Fruit fly (Drosophila melanogaster) whole organism, embryonic: ENCODE results near the gene Uba5.
A peak's percentile ranks its signal among the peaks of the same experiment; 100 is the strongest.

Source experiments
- Abd-B ChIP-seq: fragments of 200-800 bp; sonication (Bioruptor generic); optimal IDR thresholded peaks from 2 replicates; lab custom pipeline; 2018; ENCODE audit warnings: missing biosample characterization, mild to moderate bottlenecking, missing genetic modification characterization, moderate library complexity
- Antp ChIP-seq: fragments of 200-800 bp; sonication (Bioruptor generic); optimal IDR thresholded peaks from 3 replicates; lab custom pipeline; 2016; ENCODE audit warnings: missing biosample characterization, missing genetic modification characterization
- CG10147 ChIP-seq: fragments of 200-800 bp; sonication (Bioruptor generic); optimal IDR thresholded peaks from 2 replicates; lab custom pipeline; 2019; ENCODE audit warnings: missing biosample characterization, mild to moderate bottlenecking, missing genetic modification characterization, moderate library complexity
- CG10462 ChIP-seq: fragments of 200-800 bp; sonication (Bioruptor generic); optimal IDR thresholded peaks from 2 replicates; lab custom pipeline; 2016; ENCODE audit warnings: missing biosample characterization, missing genetic modification characterization
- CG11093 ChIP-seq: fragments of 200-800 bp; sonication (Bioruptor generic); IDR thresholded peaks from 3 replicates; pipeline ENCODE4 v1.3.6; 2022; ENCODE audit warnings: missing biosample characterization, missing genetic modification characterization
- CG11696 ChIP-seq: fragments of 200-800 bp; sonication (Bioruptor generic); IDR thresholded peaks from 2 replicates; pipeline ENCODE4 v1.3.6; 2022; ENCODE audit warnings: missing biosample characterization, missing genetic modification characterization
- CG12219 ChIP-seq: fragments of 200-800 bp; sonication (Bioruptor generic); optimal IDR thresholded peaks from 3 replicates; lab custom pipeline; 2018; ENCODE audit warnings: missing biosample characterization, mild to moderate bottlenecking, missing genetic modification characterization
- CG1233 ChIP-seq: fragments of 200-800 bp; sonication (Bioruptor generic); optimal IDR thresholded peaks from 4 replicates; lab custom pipeline; 2018; ENCODE audit warnings: missing biosample characterization, mild to moderate bottlenecking, missing genetic modification characterization
- CG14710 ChIP-seq: fragments of 200-800 bp; sonication (Bioruptor generic); optimal IDR thresholded peaks from 3 replicates; lab custom pipeline; 2019; ENCODE audit warnings: missing biosample characterization, mild to moderate bottlenecking, missing genetic modification characterization, moderate library complexity
- CG15011 ChIP-seq: fragments of 200-800 bp; sonication (Bioruptor generic); optimal IDR thresholded peaks from 3 replicates; lab custom pipeline; 2018; ENCODE audit warnings: missing biosample characterization, mild to moderate bottlenecking, missing genetic modification characterization
- CG15696 ChIP-seq: fragments of 200-800 bp; sonication (Bioruptor generic); optimal IDR thresholded peaks from 2 replicates; lab custom pipeline; 2019; ENCODE audit warnings: missing biosample characterization, mild to moderate bottlenecking, missing genetic modification characterization, moderate library complexity
- CG1603 ChIP-seq: fragments of 200-800 bp; sonication (Bioruptor generic); optimal IDR thresholded peaks from 2 replicates; lab custom pipeline; 2019; ENCODE audit warnings: missing biosample characterization, mild to moderate bottlenecking, missing genetic modification characterization, moderate library complexity
- CG1832 ChIP-seq: fragments of 200-800 bp; sonication (Bioruptor generic); optimal IDR thresholded peaks from 2 replicates; lab custom pipeline; 2017; ENCODE audit warnings: missing biosample characterization, mild to moderate bottlenecking, missing genetic modification characterization, inconsistent platforms
- CG2129 ChIP-seq: fragments of 200-800 bp; sonication (Bioruptor generic); IDR thresholded peaks from 2 replicates; pipeline ENCODE4 v1.3.6; 2022; ENCODE audit warnings: missing biosample characterization, missing genetic modification characterization; ENCODE audit not compliant: partially characterized antibody
- CG33557 ChIP-seq: fragments of 200-800 bp; sonication (Bioruptor generic); optimal IDR thresholded peaks from 2 replicates; lab custom pipeline; 2019; ENCODE audit warnings: missing biosample characterization, mild to moderate bottlenecking, missing genetic modification characterization, moderate library complexity
- CG7556 ChIP-seq: fragments of 200-800 bp; sonication (Bioruptor generic); optimal IDR thresholded peaks from 2 replicates; lab custom pipeline; 2017; ENCODE audit warnings: missing biosample characterization, mild to moderate bottlenecking, missing genetic modification characterization
- CG8359 ChIP-seq: fragments of 200-800 bp; sonication (Bioruptor generic); optimal IDR thresholded peaks from 2 replicates; lab custom pipeline; 2017; ENCODE audit warnings: missing biosample characterization, mild to moderate bottlenecking, missing genetic modification characterization, borderline replicate concordance
- CG8944 ChIP-seq: fragments of 200-800 bp; sonication (Bioruptor generic); optimal IDR thresholded peaks from 3 replicates; lab custom pipeline; 2016; ENCODE audit warnings: missing biosample characterization, missing genetic modification characterization
- D ChIP-seq, 2 experiments: fragments of 200-800 bp in 1 of 2; fragments of >200 bp in 1 of 2; sonication (Bioruptor generic) in 1 of 2; optimal IDR thresholded peaks; 2 replicates in 1 of 2; 3 replicates in 1 of 2; lab custom pipeline; 2017; ENCODE audit warnings: mild to moderate bottlenecking in 1 of 2, missing biosample characterization in 1 of 2, missing genetic modification characterization in 1 of 2, missing genetic modification reagents in 1 of 2
- E2f1 ChIP-seq: fragments of 200-800 bp; sonication (Bioruptor generic); IDR thresholded peaks from 2 replicates; pipeline ENCODE4 v1.3.6; 2022; ENCODE audit warnings: missing biosample characterization, missing genetic modification characterization
- HHEX ChIP-seq: fragments of 200-800 bp; sonication (Bioruptor generic); optimal IDR thresholded peaks from 3 replicates; lab custom pipeline; 2017; ENCODE audit warnings: missing biosample characterization, mild to moderate bottlenecking, missing genetic modification characterization, missing genetic modification reagents
- Hr51 ChIP-seq, 2 experiments: fragments of 200-800 bp; sonication (Bioruptor generic); optimal IDR thresholded peaks; 2 replicates in 1 of 2; 3 replicates in 1 of 2; lab custom pipeline; 2016 to 2018; ENCODE audit warnings: missing biosample characterization in 2 of 2, missing genetic modification characterization in 2 of 2, mild to moderate bottlenecking in 1 of 2, moderate library complexity in 1 of 2
- MESR4 ChIP-seq: fragments of 200-800 bp; sonication (Bioruptor generic); optimal IDR thresholded peaks from 2 replicates; lab custom pipeline; 2018; ENCODE audit warnings: missing biosample characterization, mild to moderate bottlenecking, missing genetic modification characterization, moderate library complexity
- Meics ChIP-seq: fragments of 200-800 bp; sonication (Bioruptor generic); optimal IDR thresholded peaks from 2 replicates; lab custom pipeline; 2017; ENCODE audit warnings: missing biosample characterization, mild to moderate bottlenecking, missing genetic modification characterization
- NC2α ChIP-seq: fragments of 200-800 bp; sonication (Bioruptor generic); optimal IDR thresholded peaks from 2 replicates; lab custom pipeline; 2016; ENCODE audit warnings: missing biosample characterization, missing genetic modification characterization
- TFAM ChIP-seq: fragments of 200-800 bp; sonication (Bioruptor generic); optimal IDR thresholded peaks from 2 replicates; lab custom pipeline; 2017; ENCODE audit warnings: missing biosample characterization, missing genetic modification characterization, inconsistent platforms
- al ChIP-seq: fragments of 200-800 bp; sonication (Bioruptor generic); IDR thresholded peaks from 2 replicates; pipeline ENCODE4 v1.3.6; 2022; ENCODE audit warnings: missing biosample characterization, missing genetic modification characterization
- btn ChIP-seq: fragments of 200-800 bp; sonication (Bioruptor generic); optimal IDR thresholded peaks from 2 replicates; lab custom pipeline; 2016; ENCODE audit warnings: missing biosample characterization, missing genetic modification characterization
- crc ChIP-seq: fragments of 200-800 bp; sonication (Bioruptor generic); optimal IDR thresholded peaks from 2 replicates; lab custom pipeline; 2016; ENCODE audit warnings: missing biosample characterization, missing genetic modification characterization
- dysf ChIP-seq: fragments of 200-800 bp; sonication (Bioruptor generic); IDR thresholded peaks from 3 replicates; pipeline ENCODE4 v1.3.6; 2022; ENCODE audit warnings: missing biosample characterization, missing genetic modification characterization
- fd3F ChIP-seq: fragments of 200-800 bp; sonication (Bioruptor generic); optimal IDR thresholded peaks from 2 replicates; lab custom pipeline; 2018; ENCODE audit warnings: missing biosample characterization, mild to moderate bottlenecking, missing genetic modification characterization, moderate library complexity
- fd96Cb ChIP-seq: fragments of 200-800 bp; sonication (Bioruptor generic); optimal IDR thresholded peaks from 2 replicates; lab custom pipeline; 2018; ENCODE audit warnings: missing biosample characterization, mild to moderate bottlenecking, missing genetic modification characterization, moderate library complexity
- gce ChIP-seq: fragments of 200-800 bp; sonication (Bioruptor generic); IDR thresholded peaks from 3 replicates; pipeline ENCODE4 v1.3.6; 2022; ENCODE audit warnings: missing biosample characterization, missing genetic modification characterization
- insv ChIP-seq, 2 experiments: fragments of 200-800 bp; sonication (Bioruptor generic); optimal IDR thresholded peaks; 3 replicates each; lab custom pipeline; 2016 to 2018; ENCODE audit warnings: missing biosample characterization in 2 of 2, missing genetic modification characterization in 2 of 2
- kni ChIP-seq: fragments of 200-800 bp; sonication (Bioruptor generic); optimal IDR thresholded peaks from 3 replicates; lab custom pipeline; 2017; ENCODE audit warnings: mild to moderate bottlenecking, missing biosample characterization, missing genetic modification reagents, missing genetic modification characterization
- knrl ChIP-seq: fragments of 200-800 bp; sonication (Bioruptor generic); IDR thresholded peaks from 3 replicates; pipeline ENCODE4 v1.3.6; 2022; ENCODE audit warnings: missing biosample characterization, missing genetic modification characterization; ENCODE audit not compliant: partially characterized antibody
- lilli ChIP-seq: fragments of 200-800 bp; sonication (Bioruptor generic); optimal IDR thresholded peaks from 3 replicates; lab custom pipeline; 2016; ENCODE audit warnings: missing biosample characterization, missing genetic modification characterization
- lmd ChIP-seq: fragments of 200-800 bp; sonication (Bioruptor generic); IDR thresholded peaks from 2 replicates; pipeline ENCODE4 v1.3.6; 2022; ENCODE audit warnings: missing biosample characterization, missing genetic modification characterization
- otp ChIP-seq: fragments of 200-800 bp; sonication (Bioruptor generic); IDR thresholded peaks from 3 replicates; pipeline ENCODE4, ENCODE4 v1.3.6; 2022; ENCODE audit warnings: missing biosample characterization, missing genetic modification characterization
- pan ChIP-seq, 4 experiments: fragments of >200 bp in 3 of 4; fragments of 200-800 bp in 1 of 4; sonication (Bioruptor generic) in 1 of 4; optimal IDR thresholded peaks in 3 of 4; IDR thresholded peaks in 1 of 4; 2 replicates each; pipeline versions ENCODE4 v1.3.6 to Lab custom; 2017 to 2022; ENCODE audit warnings: missing biosample characterization in 2 of 4, missing genetic modification characterization in 2 of 4, mixed read lengths in 1 of 4
- pum ChIP-seq: fragments of 200-800 bp; sonication (Bioruptor generic); optimal IDR thresholded peaks from 2 replicates; lab custom pipeline; 2016; ENCODE audit warnings: missing biosample characterization, missing genetic modification characterization
- scrt ChIP-seq: fragments of 200-800 bp; sonication (Bioruptor generic); optimal IDR thresholded peaks from 2 replicates; lab custom pipeline; 2018; ENCODE audit warnings: missing biosample characterization, mild to moderate bottlenecking, missing genetic modification characterization, moderate library complexity
- sqz ChIP-seq: fragments of 200-800 bp; sonication (Bioruptor generic); optimal IDR thresholded peaks from 3 replicates; lab custom pipeline; 2018; ENCODE audit warnings: missing biosample characterization, mild to moderate bottlenecking, missing genetic modification characterization
- ssp ChIP-seq: fragments of 200-800 bp; sonication (Bioruptor generic); IDR thresholded peaks from 2 replicates; pipeline ENCODE4 v1.3.6; 2022; ENCODE audit warnings: missing biosample characterization, missing genetic modification characterization
- tll ChIP-seq, 2 experiments: fragments of 200-800 bp in 1 of 2; fragments of >200 bp in 1 of 2; sonication (Bioruptor generic) in 1 of 2; optimal IDR thresholded peaks; 2 replicates each; lab custom pipeline; 2017 to 2019; ENCODE audit warnings: missing biosample characterization in 2 of 2, missing genetic modification characterization in 2 of 2, mild to moderate bottlenecking in 1 of 2, moderate library complexity in 1 of 2
- trem ChIP-seq: fragments of 200-800 bp; optimal IDR thresholded peaks from 3 replicates; lab custom pipeline; 2019; ENCODE audit warnings: missing biosample characterization, mild to moderate bottlenecking, missing genetic modification characterization, moderate library complexity
- wdn ChIP-seq: fragments of 200-800 bp; sonication (Bioruptor generic); IDR thresholded peaks from 2 replicates; pipeline ENCODE4 v1.3.6; 2022; ENCODE audit warnings: missing biosample characterization, missing genetic modification characterization

Gene Uba5

dm6 chrX:11452846-11453391, 30.4 kb upstream of the Uba5 start (continued):
- TF ChIP-seq NC2α (GFP tag; lab: Kevin White, UChicago) (peak; percentile 17), dysf (peak; percentile 85), btn (GFP tag; lab: Kevin White, UChicago) (peak; percentile 53), Hr51 (GFP tag; optimal IDR thresholded peaks at IDR 0.05; lab: Kevin White, UChicago) (peak; percentile 45 to 78), CG15011 (peak; percentile 13), E2f1 (GFP tag; lab: Robert Waterston, UW) (peak; percentile 89), insv (GFP tag; optimal IDR thresholded peaks at IDR 0.05; lab: Kevin White, UChicago) (peak in 1 of 2 experiments; percentile 87), scrt (peak; percentile 66), D (optimal IDR thresholded peaks at IDR 0.05; lab: Kevin White, UChicago) (no peak), D (GFP tag; optimal IDR thresholded peaks at IDR 0.05; lab: Kevin White, UChicago) (peak; percentile 61), CG2129 (GFP tag; lab: Robert Waterston, UW) (no peak), CG7556 (GFP tag; lab: Kevin White, UChicago) (peak; percentile 76), Meics (peak; percentile 64), gce (GFP tag; lab: Robert Waterston, UW) (peak; percentile 85), pum (GFP tag; lab: Kevin White, UChicago) (peak; percentile 81), CG10147 (GFP tag; lab: Kevin White, UChicago) (peak; percentile 56), kni (GFP tag; lab: Kevin White, UChicago) (no peak), sqz (GFP tag; lab: Kevin White, UChicago) (no peak), lmd (GFP tag; lab: Robert Waterston, UW) (peak; percentile 87), crc (GFP tag; lab: Kevin White, UChicago) (peak; percentile 50), wdn (GFP tag; lab: Robert Waterston, UW) (peak; percentile 81), CG1603 (tag; lab: Kevin White, UChicago) (peak; percentile 88), CG33557 (GFP tag; lab: Kevin White, UChicago) (no peak), pan (optimal IDR thresholded peaks at IDR 0.05; lab: Kevin White, UChicago) (no peak), pan (GFP tag; optimal IDR thresholded peaks at IDR 0.05 in 1 of 2, IDR thresholded peaks at IDR 0.05 in 1 of 2) (peak in 1 of 2 experiments; percentile 87), Antp (peak; percentile 83), fd3F (peak; percentile 47), CG11093 (peak; percentile 81), knrl (GFP tag; lab: Robert Waterston, UW) (peak; percentile 31; the same call in 1 of the 3 replicates), TFAM (no peak), al (GFP tag; lab: Robert Waterston, UW) (peak; percentile 66), otp (GFP tag; lab: Robert Waterston, UW) (peak; percentile 92), CG1832 (peak; percentile 58), CG1233 (GFP tag; lab: Kevin White, UChicago) (peak; percentile 77), CG10462 (GFP tag; lab: Kevin White, UChicago) (no peak), MESR4 (peak; percentile 15), fd96Cb (tag; lab: Kevin White, UChicago) (peak; percentile 67), tll (GFP tag; optimal IDR thresholded peaks at IDR 0.05; lab: Kevin White, UChicago) (no peak), HHEX (GFP tag; lab: Kevin White, UChicago) (peak; percentile 73), CG8359 (no peak), CG12219 (GFP tag; lab: Kevin White, UChicago) (peak; percentile 61), ssp (GFP tag; lab: Robert Waterston, UW) (peak; percentile 57), CG8944 (peak; percentile 41), CG14710 (peak; percentile 43), CG11696 (GFP tag; lab: Robert Waterston, UW) (peak; percentile 77), lilli (GFP tag; lab: Kevin White, UChicago) (peak; percentile 88), trem (tag; lab: Kevin White, UChicago) (peak; percentile 65), CG15696 (tag; lab: Kevin White, UChicago) (no peak), Abd-B (peak; percentile 65)
